Fruit fly (Drosophila melanogaster) whole organism, prepupa: Measurements from ENCODE around the gene Acam.

Experiments
- CG10631 ChIP-seq: fragments of 200-800 bp; sonication (Bioruptor generic); optimal IDR thresholded peaks from 2 replicates; lab custom pipeline; 2016; ENCODE audit warnings: missing biosample characterization, missing genetic modification characterization
- CG10669 ChIP-seq: fragments of 200-800 bp; sonication (Bioruptor generic); optimal IDR thresholded peaks from 3 replicates; lab custom pipeline; 2018; ENCODE audit warnings: missing biosample characterization, mild to moderate bottlenecking, missing genetic modification characterization, moderate library complexity
- CG11294 ChIP-seq: fragments of 200-800 bp; sonication (Bioruptor generic); IDR thresholded peaks from 2 replicates; pipeline ENCODE4 v1.3.6; 2022; ENCODE audit warnings: missing biosample characterization, missing genetic modification characterization
- CG11762 ChIP-seq: fragments of 200-800 bp; sonication (Bioruptor generic); optimal IDR thresholded peaks from 3 replicates; lab custom pipeline; 2016; ENCODE audit warnings: missing biosample characterization, missing genetic modification characterization; ENCODE audit not compliant: insufficient read depth
- CG15336 ChIP-seq: fragments of 200-800 bp; sonication (Bioruptor generic); IDR thresholded peaks from 2 replicates; pipeline ENCODE4 v1.3.6; 2022; ENCODE audit warnings: missing biosample characterization, missing genetic modification characterization
- CG1621 ChIP-seq: fragments of 200-800 bp; sonication (Bioruptor generic); optimal IDR thresholded peaks from 3 replicates; lab custom pipeline; 2018; ENCODE audit warnings: missing biosample characterization, mild to moderate bottlenecking, missing genetic modification characterization
- CG16779 ChIP-seq: fragments of 200-800 bp; sonication (Bioruptor generic); optimal IDR thresholded peaks from 3 replicates; lab custom pipeline; 2017; ENCODE audit warnings: missing biosample characterization, mild to moderate bottlenecking, missing genetic modification characterization
- CG3032 ChIP-seq: fragments of 200-800 bp; optimal IDR thresholded peaks from 2 replicates; lab custom pipeline; 2019; ENCODE audit warnings: missing biosample characterization, mild to moderate bottlenecking, missing genetic modification characterization, moderate library complexity
- CG31627 ChIP-seq: fragments of 200-800 bp; sonication (Bioruptor generic); optimal IDR thresholded peaks from 3 replicates; lab custom pipeline; 2016; ENCODE audit warnings: missing biosample characterization, missing genetic modification characterization
- CG32006 ChIP-seq: fragments of 200-800 bp; sonication (Bioruptor generic); optimal IDR thresholded peaks from 3 replicates; lab custom pipeline; 2017; ENCODE audit warnings: missing biosample characterization, mild to moderate bottlenecking, missing genetic modification characterization
- CG34406 ChIP-seq: fragments of 200-800 bp; sonication (Bioruptor generic); optimal IDR thresholded peaks from 3 replicates; lab custom pipeline; 2016; ENCODE audit warnings: missing biosample characterization, missing genetic modification characterization
- CG3919 ChIP-seq: fragments of 200-800 bp; sonication (Bioruptor generic); optimal IDR thresholded peaks from 3 replicates; lab custom pipeline; 2016; ENCODE audit warnings: missing biosample characterization, missing genetic modification characterization
- CG4318 ChIP-seq: fragments of 200-800 bp; sonication (Bioruptor generic); optimal IDR thresholded peaks from 3 replicates; lab custom pipeline; 2017; ENCODE audit warnings: missing biosample characterization, mild to moderate bottlenecking, missing genetic modification characterization
- CG6163 ChIP-seq: fragments of 200-800 bp; sonication (Bioruptor generic); IDR thresholded peaks from 3 replicates; pipeline ENCODE4 v1.3.6; 2022; ENCODE audit warnings: missing biosample characterization, missing genetic modification characterization
- CG6276 ChIP-seq: fragments of 200-800 bp; sonication (Bioruptor generic); optimal IDR thresholded peaks from 2 replicates; lab custom pipeline; 2017; ENCODE audit warnings: missing biosample characterization, mild to moderate bottlenecking, missing genetic modification characterization
- CG6808 ChIP-seq: fragments of 200-800 bp; sonication (Bioruptor generic); optimal IDR thresholded peaks from 3 replicates; lab custom pipeline; 2017; ENCODE audit warnings: missing biosample characterization, missing genetic modification characterization, mild to moderate bottlenecking, moderate library complexity, missing genetic modification reagents
- CG6854 ChIP-seq: fragments of 200-800 bp; sonication (Bioruptor generic); optimal IDR thresholded peaks from 2 replicates; lab custom pipeline; 2017; ENCODE audit warnings: missing biosample characterization, mild to moderate bottlenecking, missing genetic modification characterization
- CG9139 ChIP-seq: fragments of 200-800 bp; sonication (Bioruptor generic); optimal IDR thresholded peaks from 3 replicates; lab custom pipeline; 2017; ENCODE audit warnings: missing biosample characterization, mild to moderate bottlenecking, missing genetic modification characterization
- Eip75B ChIP-seq: fragments of 200-800 bp; sonication (Bioruptor generic); optimal IDR thresholded peaks from 3 replicates; lab custom pipeline; 2016; ENCODE audit warnings: missing biosample characterization, missing genetic modification characterization
- Eip78C ChIP-seq: fragments of 200-800 bp; sonication (Bioruptor generic); peaks from one replicate; lab custom pipeline; 2016; ENCODE audit warnings: missing biosample characterization, missing genetic modification characterization
- Eip93F ChIP-seq: fragments of 200-800 bp; sonication (Bioruptor generic); optimal IDR thresholded peaks from 2 replicates; lab custom pipeline; 2016; ENCODE audit warnings: missing biosample characterization, mild to moderate bottlenecking, missing genetic modification characterization
- Ets21C ChIP-seq: fragments of 200-800 bp; sonication (Bioruptor generic); optimal IDR thresholded peaks from 3 replicates; lab custom pipeline; 2016; ENCODE audit warnings: missing biosample characterization, missing genetic modification characterization
- Ets96B ChIP-seq: fragments of 200-800 bp; optimal IDR thresholded peaks from 2 replicates; lab custom pipeline; 2019; ENCODE audit warnings: missing biosample characterization, mild to moderate bottlenecking, missing genetic modification characterization, moderate library complexity
- Hr39 ChIP-seq: fragments of 200-800 bp; sonication (Bioruptor generic); optimal IDR thresholded peaks from 2 replicates; lab custom pipeline; 2016; ENCODE audit warnings: missing biosample characterization, missing genetic modification characterization
- Hr4 ChIP-seq: fragments of 200-800 bp; sonication (Bioruptor generic); optimal IDR thresholded peaks from 3 replicates; lab custom pipeline; 2016; ENCODE audit warnings: missing biosample characterization, missing genetic modification characterization
- Met ChIP-seq: fragments of 200-800 bp; sonication (Bioruptor generic); optimal IDR thresholded peaks from 3 replicates; lab custom pipeline; 2016; ENCODE audit warnings: missing biosample characterization, missing genetic modification characterization
- OdsH ChIP-seq: fragments of 200-800 bp; sonication (Bioruptor generic); optimal IDR thresholded peaks from 3 replicates; lab custom pipeline; 2016; ENCODE audit warnings: missing biosample characterization, missing genetic modification characterization
- Smox ChIP-seq: fragments of 200-800 bp; sonication (Bioruptor generic); optimal IDR thresholded peaks from 3 replicates; lab custom pipeline; 2016; ENCODE audit warnings: missing biosample characterization, missing genetic modification characterization
- Sox102F ChIP-seq: fragments of 200-800 bp; sonication (Bioruptor generic); optimal IDR thresholded peaks from 2 replicates; lab custom pipeline; 2016; ENCODE audit warnings: missing biosample characterization, mild to moderate bottlenecking, missing genetic modification characterization
- achi ChIP-seq: fragments of 200-800 bp; sonication (Bioruptor generic); optimal IDR thresholded peaks from 3 replicates; lab custom pipeline; 2016; ENCODE audit warnings: missing biosample characterization, missing genetic modification characterization
- acj6 ChIP-seq: fragments of 200-800 bp; sonication (Bioruptor generic); optimal IDR thresholded peaks from 3 replicates; lab custom pipeline; 2016; ENCODE audit warnings: missing biosample characterization, missing genetic modification characterization
- cyc ChIP-seq: fragments of 200-800 bp; sonication (Bioruptor generic); optimal IDR thresholded peaks from 3 replicates; lab custom pipeline; 2016; ENCODE audit warnings: missing biosample characterization, missing genetic modification characterization
- eg ChIP-seq: fragments of 200-800 bp; sonication (Bioruptor generic); IDR thresholded peaks from 3 replicates; pipeline ENCODE4 v1.3.6; 2022; ENCODE audit warnings: missing biosample characterization, missing genetic modification characterization
- esn ChIP-seq: fragments of 200-800 bp; sonication (Bioruptor generic); optimal IDR thresholded peaks from 2 replicates; lab custom pipeline; 2016; ENCODE audit warnings: missing biosample characterization, mild to moderate bottlenecking, missing genetic modification characterization, moderate library complexity
- fkh ChIP-seq: fragments of 200-800 bp; sonication (Bioruptor generic); optimal IDR thresholded peaks from 3 replicates; lab custom pipeline; 2017; ENCODE audit warnings: missing biosample characterization, mild to moderate bottlenecking, missing genetic modification characterization, moderate library complexity
- pdm3 ChIP-seq: fragments of 200-800 bp; sonication (Bioruptor generic); optimal IDR thresholded peaks from 3 replicates; lab custom pipeline; 2016; ENCODE audit warnings: missing biosample characterization, missing genetic modification characterization
- svp ChIP-seq: fragments of 200-800 bp; sonication (Bioruptor generic); peaks from one replicate; lab custom pipeline; 2016; ENCODE audit warnings: missing biosample characterization, missing genetic modification characterization
- vri ChIP-seq: fragments of 200-800 bp; sonication (Bioruptor generic); optimal IDR thresholded peaks from 3 replicates; lab custom pipeline; 2016; ENCODE audit warnings: missing biosample characterization, mild to moderate bottlenecking, missing genetic modification characterization

Acam gene

DNA sequence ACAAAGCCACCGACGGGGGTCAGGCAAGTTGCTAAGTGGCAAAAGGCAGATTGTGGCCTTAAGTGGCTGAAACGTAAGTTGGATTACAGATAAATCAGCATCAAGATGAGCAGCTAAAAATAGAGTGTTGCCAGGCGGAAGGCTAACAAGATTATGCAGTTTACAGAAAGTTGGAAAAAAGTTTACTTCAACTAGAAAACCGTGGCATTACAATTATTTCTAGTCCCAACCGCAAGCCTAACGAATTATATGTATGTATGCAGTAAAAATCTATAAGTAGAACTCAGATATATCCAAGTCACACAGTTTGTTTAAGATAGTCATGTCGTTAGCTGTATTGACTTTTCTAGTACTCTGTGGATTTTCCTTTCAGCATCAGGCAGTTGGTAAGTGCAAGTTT, 5.6 kb upstream of the Acam start, which contains the start of gene BG642167:
Gene BG642167 (plus strand): TSS at position 301 of the 400 bp plus-strand sequence.
- TF ChIP-seq OdsH (GFP tag; lab: Kevin White, UChicago) (no peak), cyc (GFP tag; lab: Kevin White, UChicago) (no peak), Hr4 (GFP tag; lab: Kevin White, UChicago) (no peak), CG6163 (GFP tag; lab: Robert Waterston, UW) (no peak), CG11294 (GFP tag; lab: Robert Waterston, UW) (no peak), CG10631 (GFP tag; lab: Kevin White, UChicago) (no peak), CG6808 (GFP tag; lab: Kevin White, UChicago) (no peak), Ets96B (tag; lab: Kevin White, UChicago) (no peak), CG4318 (GFP tag; lab: Kevin White, UChicago) (no peak), svp (GFP tag; lab: Kevin White, UChicago) (no peak), CG9139 (GFP tag; lab: Kevin White, UChicago) (no peak), CG3032 (tag; lab: Kevin White, UChicago) (no peak), acj6 (GFP tag; lab: Kevin White, UChicago) (no peak), CG10669 (GFP tag; lab: Kevin White, UChicago) (no peak)

DNA sequence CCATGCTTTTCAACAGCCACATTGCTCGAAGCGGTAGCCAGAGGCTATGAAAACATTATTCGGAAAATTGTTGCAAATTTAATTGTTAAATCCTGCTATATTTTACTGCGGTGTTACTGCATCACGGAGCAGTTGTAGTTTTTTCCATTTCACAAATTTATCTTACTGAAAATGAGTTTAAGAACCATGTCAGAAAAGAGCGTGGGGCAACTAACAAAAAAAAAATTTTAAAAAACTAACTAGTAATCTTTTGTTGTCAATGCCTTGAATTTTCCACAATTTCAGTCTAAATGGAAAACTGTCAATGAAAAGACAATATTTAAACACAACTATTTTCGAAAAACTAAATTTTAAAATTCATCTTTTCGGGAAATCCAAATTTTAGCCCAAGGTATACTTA, 915 bp upstream of the Acam start, which contains the start of gene CG5024:
Gene CG5024 (plus strand): TSS at position 301 of the 400 bp plus-strand sequence.
- TF ChIP-seq svp (GFP tag; lab: Kevin White, UChicago) (no peak), Hr4 (GFP tag; lab: Kevin White, UChicago) (no peak), esn (GFP tag; lab: Kevin White, UChicago) (no peak), Eip93F (GFP tag; lab: Kevin White, UChicago) (no peak), Ets21C (GFP tag; lab: Kevin White, UChicago) (no peak), Hr39 (no peak), CG34406 (GFP tag; lab: Kevin White, UChicago) (no peak), Smox (GFP tag; lab: Kevin White, UChicago) (no peak), CG1621 (tag; lab: Kevin White, UChicago) (no peak), CG10669 (GFP tag; lab: Kevin White, UChicago) (no peak), CG16779 (no peak), cyc (GFP tag; lab: Kevin White, UChicago) (no peak), achi (GFP tag; lab: Kevin White, UChicago) (no peak), CG6276 (no peak), eg (no peak), fkh (GFP tag; lab: Kevin White, UChicago) (no peak), CG11294 (GFP tag; lab: Robert Waterston, UW) (no peak), pdm3 (GFP tag; lab: Kevin White, UChicago) (no peak), Eip78C (GFP tag; lab: Kevin White, UChicago) (no peak), CG3919 (no peak)

DNA sequence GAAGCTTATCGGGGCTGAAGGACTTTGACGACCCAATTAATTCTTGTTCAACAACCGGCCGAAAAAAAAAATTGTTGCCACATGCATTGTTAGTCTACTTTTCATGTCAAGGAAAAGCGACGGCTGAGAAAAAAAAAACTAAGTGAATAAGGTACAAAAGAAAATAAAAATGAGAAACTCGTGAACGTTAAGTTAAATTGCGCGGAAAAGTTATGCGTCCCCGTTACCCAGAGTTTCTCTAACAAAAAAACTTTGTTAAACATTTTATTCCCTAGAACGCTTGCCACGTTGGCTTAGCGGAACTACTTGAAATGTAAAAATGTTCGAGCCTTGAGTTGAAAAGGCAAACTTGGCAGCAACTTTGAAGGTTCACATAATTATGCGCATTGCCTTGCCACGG, 3.5 kb downstream of the Acam start, which contains the start of gene CG14354:
Gene CG14354 (plus strand): TSS at position 301 of the 400 bp plus-strand sequence.
- TF ChIP-seq achi (GFP tag; lab: Kevin White, UChicago): no peak
- no peak for TF ChIP-seq svp (GFP tag; lab: Kevin White, UChicago)
- TF ChIP-seq Ets96B (tag; lab: Kevin White, UChicago): no peak
- no peak for TF ChIP-seq Sox102F (GFP tag; lab: Kevin White, UChicago)
- no peak for TF ChIP-seq CG32006 (GFP tag; lab: Kevin White, UChicago)

DNA sequence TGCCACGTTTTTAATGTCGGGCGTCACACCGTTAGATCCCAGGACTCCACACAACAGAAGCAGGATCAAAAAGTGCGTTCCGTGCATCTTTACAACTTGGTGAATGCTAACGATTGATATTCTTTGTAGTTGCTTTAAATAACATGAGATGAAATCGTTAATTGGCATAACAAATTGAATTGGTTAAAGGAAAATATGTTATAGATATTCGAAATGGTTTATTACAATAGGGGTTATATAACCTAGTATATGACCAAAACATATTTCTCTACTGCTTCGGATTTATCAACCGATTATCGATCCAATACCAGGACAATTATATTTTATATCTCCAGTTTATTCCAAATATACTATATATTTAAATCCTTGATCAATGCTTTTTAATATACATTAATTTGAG, 17.9 kb downstream of the Acam start, which contains the start of gene Mst57Dc:
Gene Mst57Dc (minus strand): TSS at position 101 of the 400 bp plus-strand sequence.
- no peak for TF ChIP-seq CG6808 (GFP tag; lab: Kevin White, UChicago)
- no peak for TF ChIP-seq OdsH (GFP tag; lab: Kevin White, UChicago)
- no peak for TF ChIP-seq CG4318 (GFP tag; lab: Kevin White, UChicago)
- no peak for TF ChIP-seq cyc (GFP tag; lab: Kevin White, UChicago)

DNA sequence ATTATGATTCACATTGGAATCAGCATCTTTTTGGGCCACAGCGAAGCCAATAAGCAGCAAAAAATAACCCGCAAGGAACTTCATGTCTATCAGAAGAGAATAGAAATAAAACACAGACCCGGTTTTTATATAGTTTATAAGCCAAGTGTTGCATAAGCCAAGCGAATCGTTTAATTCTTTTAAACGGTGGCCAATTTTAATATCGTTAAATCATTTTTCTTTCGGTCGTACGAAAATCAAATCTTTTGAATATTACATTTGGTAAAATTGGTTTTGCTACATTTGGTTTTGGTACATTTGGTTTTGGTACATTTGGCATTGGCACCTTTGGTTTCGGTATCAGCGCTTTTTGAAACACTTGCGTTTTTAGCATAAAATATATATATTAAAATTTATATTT, 18.4 kb downstream of the Acam start, which contains the start of gene Sfp96F:
Gene Sfp96F (minus strand): TSS at position 101 of the 400 bp plus-strand sequence.
- TF ChIP-seq Sox102F (GFP tag; lab: Kevin White, UChicago): no peak
- no peak for TF ChIP-seq CG9139 (GFP tag; lab: Kevin White, UChicago)
- TF ChIP-seq Met (GFP tag; lab: Kevin White, UChicago): no peak
- TF ChIP-seq Eip78C (GFP tag; lab: Kevin White, UChicago): no peak
- TF ChIP-seq vri (GFP tag; lab: Kevin White, UChicago): no peak
- no peak for TF ChIP-seq CG6276
- no peak for TF ChIP-seq CG11762 (GFP tag; lab: Kevin White, UChicago)
- TF ChIP-seq CG15336 (GFP tag; lab: Robert Waterston, UW): no peak
- TF ChIP-seq CG31627 (GFP tag; lab: Kevin White, UChicago): no peak
- no peak for TF ChIP-seq fkh (GFP tag; lab: Kevin White, UChicago)
- TF ChIP-seq CG6808 (GFP tag; lab: Kevin White, UChicago): no peak
- TF ChIP-seq Eip75B: no peak
- TF ChIP-seq acj6 (GFP tag; lab: Kevin White, UChicago): no peak
- TF ChIP-seq CG6854 (GFP tag; lab: Kevin White, UChicago): no peak
- TF ChIP-seq, all 60 proteins: peak for 0
